Fruit fly (Drosophila melanogaster) S2 (cell line): ENCODE results near the gene Traf4.

Experiments
- CG8478 ChIP-seq: fragments of >200 bp; optimal IDR thresholded peaks from 2 replicates; lab custom pipeline; 2018
- CTCF ChIP-seq, 2 experiments: fragments of >200 bp; optimal IDR thresholded peaks; 2 replicates each; lab custom pipeline; 2018

dm6 chr2L:4361438-4361975, at the start of gene Traf4:
- TF ChIP-seq CG8478 (no peak), CTCF (optimal IDR thresholded peaks at IDR 0.05; lab: Kevin White, UChicago) (no peak)
